Fruit fly (Drosophila melanogaster) whole organism, embryonic: ENCODE measurements around the gene CG44270.

ENCODE experiments used
- E2f1 ChIP-seq: fragments of 200-800 bp; sonication (Bioruptor generic); IDR thresholded peaks from 2 replicates; pipeline ENCODE4 v1.3.6; 2022; ENCODE audit warnings: missing biosample characterization, missing genetic modification characterization
- HmgZ ChIP-seq: fragments of 200-800 bp; sonication (Bioruptor generic); optimal IDR thresholded peaks from 2 replicates; lab custom pipeline; 2018; ENCODE audit warnings: missing biosample characterization, mild to moderate bottlenecking, missing genetic modification characterization
- NC2α ChIP-seq: fragments of 200-800 bp; sonication (Bioruptor generic); optimal IDR thresholded peaks from 2 replicates; lab custom pipeline; 2016; ENCODE audit warnings: missing biosample characterization, missing genetic modification characterization
- grn ChIP-seq: fragments of 200-800 bp; sonication (Bioruptor generic); optimal IDR thresholded peaks from 3 replicates; lab custom pipeline; 2017; ENCODE audit warnings: missing biosample characterization, missing genetic modification characterization

dm6 chr2L:20561120-20561675, 30.3 kb downstream of the CG44270 start:
- no peak for TF ChIP-seq HmgZ
- TF ChIP-seq grn (GFP tag; lab: Kevin White, UChicago): no peak
- TF ChIP-seq NC2α (GFP tag; lab: Kevin White, UChicago): no peak
- TF ChIP-seq E2f1 (GFP tag; lab: Robert Waterston, UW): no peak
